Fruit fly (Drosophila melanogaster): ENCODE data around the gene CG33158.

- TF ChIP-seq Sp1 (GFP tag; optimal IDR thresholded peaks at IDR 0.05) (no peak), lola (GFP tag; optimal IDR thresholded peaks at IDR 0.05) (no peak), jim (GFP tag; optimal IDR thresholded peaks at IDR 0.05) (no peak), Hr78 (GFP tag; optimal IDR thresholded peaks at IDR 0.05) (no peak), usp (GFP tag; optimal IDR thresholded peaks at IDR 0.05) (no peak), Abd-B (GFP tag; optimal IDR thresholded peaks at IDR 0.05) (no peak), dmrt93B (GFP tag; optimal IDR thresholded peaks at IDR 0.05) (no peak), pan (optimal IDR thresholded peaks at IDR 0.05) (no peak), dsf (GFP tag; optimal IDR thresholded peaks at IDR 0.05; ENCODE audit: borderline replicate concordance) (no peak), Dfd (GFP tag; optimal IDR thresholded peaks at IDR 0.05) (no peak)
Observed at dm6 chr3L:16494651-16495074, 75.3 kb downstream of the CG33158 start.
